ENCODE assay signal across 3 worm cellular contexts in the genomic region with DNA sequence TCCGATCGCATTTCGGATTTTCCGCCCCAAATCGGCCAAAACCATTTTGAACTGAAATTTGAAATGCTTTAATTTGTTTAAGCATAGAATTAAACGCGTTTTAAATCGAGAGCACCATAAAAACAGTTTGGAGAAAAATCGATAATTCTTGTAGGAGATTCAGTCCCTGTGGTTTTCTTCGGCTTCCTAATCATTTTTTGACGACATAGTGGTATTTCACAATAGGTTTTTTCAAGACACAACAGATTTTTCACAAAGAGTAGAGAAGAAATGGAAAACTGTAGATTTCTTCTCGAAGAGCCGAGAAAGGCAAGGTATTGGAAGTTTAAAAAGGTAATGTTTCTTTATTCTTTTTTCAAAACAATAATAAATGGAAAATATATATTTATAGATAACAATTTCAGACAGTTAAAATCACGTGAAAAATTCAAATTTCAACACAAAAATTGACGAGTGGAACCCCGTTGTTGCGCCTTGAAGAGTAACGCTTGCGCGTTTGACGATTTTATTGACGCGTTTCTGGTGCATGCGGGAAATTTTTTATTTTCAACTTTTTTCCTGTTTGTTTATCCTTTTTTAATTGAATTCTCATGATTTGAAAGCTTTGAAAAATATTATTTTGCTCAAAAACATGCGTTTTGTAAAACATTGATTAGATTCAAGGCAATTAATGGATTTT.
TF ChIP-seq lines count a peak whose summit lies in the region.

A gene (minus strand): TSS at position 51 of the 679 bp plus-strand sequence.

TF ChIP-seq in whole organism, L1 larva, 84 proteins besides CTCF, POLR2A, EP300 and RAD21 (continued from another document and continues in another):
- TF ChIP-seq lin-39 (tag; optimal IDR thresholded peaks at IDR 0.05; lab: Kevin White, UChicago) (peak; percentile 79), ceh-90 (tag; optimal IDR thresholded peaks at IDR 0.05; lab: Kevin White, UChicago) (no peak), aly-2 (tag; optimal IDR thresholded peaks at IDR 0.05; lab: Kevin White, UChicago) (no peak), alr-1 (tag; optimal IDR thresholded peaks at IDR 0.05; lab: Kevin White, UChicago; ENCODE audit: borderline replicate concordance) (no peak), ceh-88 (GFP tag; IDR thresholded peaks at IDR 0.05; lab: Robert Waterston, UW) (peak; percentile 36; the same call in 1 of the 2 replicates), grh-1 (GFP tag; IDR thresholded peaks at IDR 0.05; lab: Robert Waterston, UW) (peak; percentile 61), unc-130 (tag; optimal IDR thresholded peaks at IDR 0.05; lab: Kevin White, UChicago) (peak; percentile 60), lin-15B (tag; optimal IDR thresholded peaks at IDR 0.05; lab: Kevin White, UChicago) (peak; percentile 65), vab-15 (tag; optimal IDR thresholded peaks at IDR 0.05; lab: Kevin White, UChicago) (no peak), nhr-11 (tag; optimal IDR thresholded peaks at IDR 0.05; lab: Kevin White, UChicago) (peak; percentile 61), mdl-1 (tag; optimal IDR thresholded peaks at IDR 0.05; lab: Kevin White, UChicago) (peak in 1 of 2 experiments; percentile 79), elt-2 (tag; optimal IDR thresholded peaks at IDR 0.05; lab: Kevin White, UChicago) (peak; percentile 81), fkh-8 (tag; optimal IDR thresholded peaks at IDR 0.05; lab: Kevin White, UChicago) (peak; percentile 46), pax-3 (tag; optimal IDR thresholded peaks at IDR 0.05; lab: Kevin White, UChicago) (no peak), efl-1 (optimal IDR thresholded peaks at IDR 0.05; lab: Kevin White, UChicago) (peak; percentile 75 to 86), efl-1 (GFP tag; optimal IDR thresholded peaks at IDR 0.05 in 1 of 2; lab: Kevin White, UChicago) (peak; percentile 86 to 98), hpl-2 (GFP tag; optimal IDR thresholded peaks at IDR 0.05; lab: Kevin White, UChicago) (peak; percentile 33), nhr-90 (tag; optimal IDR thresholded peaks at IDR 0.05; lab: Kevin White, UChicago; ENCODE audit: poor library complexity) (peak; percentile 86), fos-1 (tag; optimal IDR thresholded peaks at IDR 0.05; lab: Kevin White, UChicago) (peak; percentile 58), hlh-4 (tag; optimal IDR thresholded peaks at IDR 0.05; lab: Kevin White, UChicago) (no peak), pqm-1 (tag; optimal IDR thresholded peaks at IDR 0.05; lab: Kevin White, UChicago) (no peak), ama-1 (optimal IDR thresholded peaks at IDR 0.05; lab: Kevin White, UChicago) (no peak), rnt-1 (tag; optimal IDR thresholded peaks at IDR 0.05; lab: Kevin White, UChicago) (peak; percentile 87), pag-3 (tag; optimal IDR thresholded peaks at IDR 0.05; lab: Kevin White, UChicago; ENCODE audit: borderline replicate concordance, insufficient read depth) (no peak), egl-13 (tag; optimal IDR thresholded peaks at IDR 0.05; lab: Kevin White, UChicago) (peak; percentile 66), swsn-7 (tag; optimal IDR thresholded peaks at IDR 0.05; lab: Kevin White, UChicago) (peak; percentile 85), blmp-1 (tag; optimal IDR thresholded peaks at IDR 0.05; lab: Kevin White, UChicago) (peak; percentile 37), aha-1 (tag; optimal IDR thresholded peaks at IDR 0.05; lab: Kevin White, UChicago) (peak; percentile 43), ztf-11 (tag; optimal IDR thresholded peaks at IDR 0.05; lab: Kevin White, UChicago) (peak in 1 of 2 experiments; percentile 25), unc-62 (GFP tag; optimal IDR thresholded peaks at IDR 0.05; lab: Kevin White, UChicago) (no peak), nhr-71 (tag; optimal IDR thresholded peaks at IDR 0.05; lab: Kevin White, UChicago) (peak; percentile 89), jun-1 (tag; optimal IDR thresholded peaks at IDR 0.05; lab: Kevin White, UChicago) (peak; percentile 68), xbp-1 (tag; optimal IDR thresholded peaks at IDR 0.05; lab: Kevin White, UChicago) (peak; percentile 84), dpl-1 (GFP tag; optimal IDR thresholded peaks at IDR 0.05; lab: Kevin White, UChicago) (peak; percentile 81 to 88 (median 87)), nhr-20 (tag; optimal IDR thresholded peaks at IDR 0.05; lab: Kevin White, UChicago) (peak; percentile 83), isw-1 (GFP tag; IDR thresholded peaks at IDR 0.05; lab: Robert Waterston, UW) (peak; percentile 68), lin-14 (GFP tag; optimal IDR thresholded peaks at IDR 0.05; lab: Kevin White, UChicago) (peak; percentile 87), irx-1 (tag; optimal IDR thresholded peaks at IDR 0.05; lab: Kevin White, UChicago) (peak; percentile 80), tbx-2 (tag; optimal IDR thresholded peaks at IDR 0.05; lab: Kevin White, UChicago) (peak; percentile 83), nhr-84 (tag; optimal IDR thresholded peaks at IDR 0.05; lab: Kevin White, UChicago) (no peak)

TF ChIP-seq in whole organism, L3 larva, 47 proteins besides CTCF, POLR2A, EP300 and RAD21 (continued from another document):
- peak; percentile 77 for TF ChIP-seq snpc-4 (tag; optimal IDR thresholded peaks at IDR 0.05; lab: Kevin White, UChicago)
- TF ChIP-seq nfya-1 (tag; optimal IDR thresholded peaks at IDR 0.05; lab: Kevin White, UChicago; ENCODE audit: insufficient read depth) = peak; percentile 84
- peak; percentile 10 for TF ChIP-seq skn-1 (tag; optimal IDR thresholded peaks at IDR 0.05; lab: Kevin White, UChicago)
- no peak for TF ChIP-seq unc-62 (GFP tag; optimal IDR thresholded peaks at IDR 0.05; lab: Kevin White, UChicago)
- TF ChIP-seq ceh-28 (tag; optimal IDR thresholded peaks at IDR 0.05; lab: Kevin White, UChicago) = peak; percentile 2
- no peak for TF ChIP-seq ceh-82 (tag; optimal IDR thresholded peaks at IDR 0.05; lab: Kevin White, UChicago)
- TF ChIP-seq elt-1 (tag; optimal IDR thresholded peaks at IDR 0.05; lab: Kevin White, UChicago) = no peak
- TF ChIP-seq pqm-1 (tag; optimal IDR thresholded peaks at IDR 0.05; lab: Kevin White, UChicago) = peak; percentile 59
- peak; percentile 56 for TF ChIP-seq lsy-12 (tag; optimal IDR thresholded peaks at IDR 0.05; lab: Kevin White, UChicago)

TF ChIP-seq in whole organism, young adult, 124 proteins besides CTCF, POLR2A, EP300 and RAD21 (continued from another document):
- TF ChIP-seq aptf-3 (GFP tag; IDR thresholded peaks at IDR 0.05; lab: Robert Waterston, UW) (no peak), ztf-6 (GFP tag; IDR thresholded peaks at IDR 0.05; lab: Robert Waterston, UW) (no peak), K11D2.4 (GFP tag; IDR thresholded peaks at IDR 0.05; lab: Robert Waterston, UW) (peak; percentile 71; the same call in 1 of the 2 replicates), unc-62 (GFP tag; optimal IDR thresholded peaks at IDR 0.05; lab: Kevin White, UChicago) (peak; percentile 24), F55B11.4 (tag; optimal IDR thresholded peaks at IDR 0.05; lab: Kevin White, UChicago; ENCODE audit: borderline replicate concordance, insufficient read depth) (no peak), chd-7 (tag; optimal IDR thresholded peaks at IDR 0.05; lab: Kevin White, UChicago) (no peak), rcor-1 (GFP tag; IDR thresholded peaks at IDR 0.05; lab: Robert Waterston, UW) (peak; percentile 27; the same call in 1 of the 2 replicates), Y95B8A.8 (GFP tag; IDR thresholded peaks at IDR 0.05; lab: Robert Waterston, UW) (no peak), ztf-3 (GFP tag; optimal IDR thresholded peaks at IDR 0.05; lab: Kevin White, UChicago) (no peak), lir-1 (GFP tag; conservative IDR thresholded peaks at IDR 0.05; lab: Robert Waterston, UW) (no peak), lin-26 (GFP tag; IDR thresholded peaks at IDR 0.05; lab: Robert Waterston, UW) (no peak), somi-1 (GFP tag; optimal IDR thresholded peaks at IDR 0.05; lab: Kevin White, UChicago) (no peak), Y79H2A.3 (GFP tag; conservative IDR thresholded peaks at IDR 0.05; lab: Robert Waterston, UW) (no peak), egrh-3 (GFP tag; IDR thresholded peaks at IDR 0.05; lab: Robert Waterston, UW) (no peak), tbp1 (GFP tag; optimal IDR thresholded peaks at IDR 0.05; lab: Kevin White, UChicago) (peak; percentile 55), mes-4 (tag; optimal IDR thresholded peaks at IDR 0.05; lab: Kevin White, UChicago) (no peak), attf-5 (GFP tag; optimal IDR thresholded peaks at IDR 0.05; lab: Kevin White, UChicago) (peak; percentile 90), ceh-79 (tag; optimal IDR thresholded peaks at IDR 0.05; lab: Kevin White, UChicago) (no peak), F23B12.7 (tag; optimal IDR thresholded peaks at IDR 0.05; lab: Kevin White, UChicago; ENCODE audit: insufficient read depth) (peak; percentile 63), lsl-1 (GFP tag; optimal IDR thresholded peaks at IDR 0.05; lab: Kevin White, UChicago) (peak; percentile 55), bed-1 (GFP tag; IDR thresholded peaks at IDR 0.05; lab: Robert Waterston, UW) (no peak), mxl-1 (tag; optimal IDR thresholded peaks at IDR 0.05; lab: Kevin White, UChicago) (no peak), F57A8.1 (GFP tag; optimal IDR thresholded peaks at IDR 0.05; lab: Kevin White, UChicago) (no peak), rpc-1 (optimal IDR thresholded peaks at IDR 0.05; lab: Kevin White, UChicago) (no peak), rpc-1 (tag; optimal IDR thresholded peaks at IDR 0.05; lab: Kevin White, UChicago) (no peak), mel-28 (tag; optimal IDR thresholded peaks at IDR 0.05; lab: Kevin White, UChicago; ENCODE audit: borderline replicate concordance) (no peak), pha-4 (tag; optimal IDR thresholded peaks at IDR 0.05; lab: Kevin White, UChicago) (peak; percentile 25), dpl-1 (GFP tag; optimal IDR thresholded peaks at IDR 0.05; lab: Kevin White, UChicago) (peak; percentile 13), ceh-58 (GFP tag; IDR thresholded peaks at IDR 0.05; lab: Robert Waterston, UW) (no peak), ztf-18 (tag; optimal IDR thresholded peaks at IDR 0.05; lab: Kevin White, UChicago) (peak; percentile 96), nhr-27 (tag; optimal IDR thresholded peaks at IDR 0.05; lab: Kevin White, UChicago) (no peak), snpc-3.4 (tag; optimal IDR thresholded peaks at IDR 0.05; lab: Kevin White, UChicago) (no peak), let-607 (tag; optimal IDR thresholded peaks at IDR 0.05; lab: Kevin White, UChicago) (peak; percentile 97), snpc-1.1 (tag; optimal IDR thresholded peaks at IDR 0.05; lab: Kevin White, UChicago; ENCODE audit: insufficient read depth) (no peak), akir-1 (GFP tag; optimal IDR thresholded peaks at IDR 0.05; lab: Kevin White, UChicago) (no peak), atf-7 (tag; optimal IDR thresholded peaks at IDR 0.05; lab: Kevin White, UChicago) (peak; percentile 28), F49E8.2 (tag; optimal IDR thresholded peaks at IDR 0.05; lab: Kevin White, UChicago; ENCODE audit: insufficient read depth) (no peak), lin-40 (tag; optimal IDR thresholded peaks at IDR 0.05; lab: Kevin White, UChicago) (no peak), die-1 (tag; optimal IDR thresholded peaks at IDR 0.05; lab: Kevin White, UChicago) (no peak), tlf-1 (GFP tag; optimal IDR thresholded peaks at IDR 0.05; lab: Kevin White, UChicago) (peak; percentile 60), aptf-2 (GFP tag; conservative IDR thresholded peaks at IDR 0.05; lab: Robert Waterston, UW) (no peak), ets-4 (GFP tag; optimal IDR thresholded peaks at IDR 0.05; lab: Kevin White, UChicago) (no peak), zfh-2 (GFP tag; conservative IDR thresholded peaks at IDR 0.05; lab: Robert Waterston, UW) (no peak), hlh-26 (GFP tag; conservative IDR thresholded peaks at IDR 0.05; lab: Robert Waterston, UW) (no peak), Y56A3A.18 (GFP tag; IDR thresholded peaks at IDR 0.05; lab: Robert Waterston, UW) (no peak), ztf-22 (GFP tag; optimal IDR thresholded peaks at IDR 0.05; lab: Kevin White, UChicago) (no peak), F57C9.4 (tag; optimal IDR thresholded peaks at IDR 0.05; lab: Kevin White, UChicago) (no peak), ceh-40 (GFP tag; IDR thresholded peaks at IDR 0.05; lab: Robert Waterston, UW) (no peak), ztf-28 (GFP tag; IDR thresholded peaks at IDR 0.05; lab: Robert Waterston, UW) (no peak), F10E7.11 (tag; optimal IDR thresholded peaks at IDR 0.05; lab: Kevin White, UChicago) (no peak), ama-1 (optimal IDR thresholded peaks at IDR 0.05; lab: Kevin White, UChicago) (no peak), ama-1 (GFP tag; optimal IDR thresholded peaks at IDR 0.05; lab: Kevin White, UChicago) (no peak), lag-1 (GFP tag; IDR thresholded peaks at IDR 0.05; lab: Robert Waterston, UW) (no peak), madf-3 (GFP tag; IDR thresholded peaks at IDR 0.05; lab: Robert Waterston, UW) (no peak), B0019.2 (GFP tag; conservative IDR thresholded peaks at IDR 0.05; lab: Robert Waterston, UW) (no peak), efl-1 (GFP tag; optimal IDR thresholded peaks at IDR 0.05; lab: Kevin White, UChicago) (peak; percentile 37), D2030.7 (GFP tag; IDR thresholded peaks at IDR 0.05; lab: Robert Waterston, UW) (peak; percentile 27; the same call in 1 of the 2 replicates), C17E4.6 (GFP tag; IDR thresholded peaks at IDR 0.05; lab: Robert Waterston, UW) (no peak), zim-3 (tag; optimal IDR thresholded peaks at IDR 0.05; lab: Kevin White, UChicago) (no peak), F37B4.10 (GFP tag; IDR thresholded peaks at IDR 0.05; lab: Robert Waterston, UW) (no peak), B0336.3 (GFP tag; IDR thresholded peaks at IDR 0.05; lab: Robert Waterston, UW) (peak; percentile 71; the same call in 1 of the 2 replicates), K12H6.12 (tag; optimal IDR thresholded peaks at IDR 0.05; lab: Kevin White, UChicago) (peak; percentile 19), ekl-4 (GFP tag; IDR thresholded peaks at IDR 0.05; lab: Robert Waterston, UW) (peak; percentile 68; the same call in 1 of the 2 replicates), ztf-25 (GFP tag; IDR thresholded peaks at IDR 0.05; lab: Robert Waterston, UW) (no peak), let-526 (GFP tag; IDR thresholded peaks at IDR 0.05; lab: Robert Waterston, UW) (no peak), madf-6 (GFP tag; IDR thresholded peaks at IDR 0.05; lab: Robert Waterston, UW) (peak; percentile 69), athp-1 (tag; optimal IDR thresholded peaks at IDR 0.05; lab: Kevin White, UChicago) (no peak), lin-54 (GFP tag; optimal IDR thresholded peaks at IDR 0.05; lab: Kevin White, UChicago) (peak; percentile 89), F39B2.1 (GFP tag; IDR thresholded peaks at IDR 0.05; lab: Robert Waterston, UW) (no peak), mcd-1 (GFP tag; IDR thresholded peaks at IDR 0.05; lab: Robert Waterston, UW) (peak; percentile 75), T26A5.8 (tag; optimal IDR thresholded peaks at IDR 0.05; lab: Kevin White, UChicago) (no peak), sptf-2 (GFP tag; optimal IDR thresholded peaks at IDR 0.05; lab: Kevin White, UChicago) (no peak), hsf-1 (GFP tag; IDR thresholded peaks at IDR 0.05; lab: Robert Waterston, UW) (no peak), rec-8 (tag; optimal IDR thresholded peaks at IDR 0.05; lab: Kevin White, UChicago) (no peak), snpc-4 (GFP tag; optimal IDR thresholded peaks at IDR 0.05; lab: Kevin White, UChicago) (no peak), snpc-4 (tag; optimal IDR thresholded peaks at IDR 0.05; lab: Kevin White, UChicago) (peak in 3 of 4 experiments; percentile 51 to 63 (median 59)), nhr-80 (tag; optimal IDR thresholded peaks at IDR 0.05; lab: Kevin White, UChicago) (peak; percentile 67), madf-8 (GFP tag; conservative IDR thresholded peaks at IDR 0.05; lab: Robert Waterston, UW) (peak; percentile 36), F52B5.7 (tag; optimal IDR thresholded peaks at IDR 0.05; lab: Kevin White, UChicago) (no peak), nhr-179 (tag; optimal IDR thresholded peaks at IDR 0.05; lab: Kevin White, UChicago) (no peak), Y53G8AR.9 (GFP tag; conservative IDR thresholded peaks at IDR 0.05; lab: Robert Waterston, UW) (peak; percentile 81), sdz-38 (tag; optimal IDR thresholded peaks at IDR 0.05; lab: Kevin White, UChicago) (no peak)
